Worm (Caenorhabditis elegans) whole organism, L1 larva: ENCODE results near the gene natc-2.
A peak's percentile ranks its signal among the peaks of the same experiment; 100 is the strongest.

Experiments
- C04F5.9 ChIP-seq: sonication (generic microtip); optimal IDR thresholded peaks from 2 replicates; lab custom pipeline; 2016; ENCODE audit warnings: missing genetic modification characterization, missing compliant biosample characterization
- C34B4.2 ChIP-seq: sonication (generic microtip); optimal IDR thresholded peaks from 2 replicates; lab custom pipeline; 2017; ENCODE audit warnings: mild to moderate bottlenecking, missing genetic modification characterization, missing compliant biosample characterization
- F16B12.6 ChIP-seq: fragments of 150-350 bp; optimal IDR thresholded peaks from 2 replicates; lab custom pipeline; 2014; ENCODE audit warnings: missing biosample characterization, missing genetic modification characterization
- Y116A8C.19 ChIP-seq: sonication (generic microtip); optimal IDR thresholded peaks from 2 replicates; lab custom pipeline; 2016; ENCODE audit warnings: missing compliant biosample characterization, missing genetic modification characterization, borderline replicate concordance
- aha-1 ChIP-seq: fragments of 150-350 bp; optimal IDR thresholded peaks from 2 replicates; lab custom pipeline; 2014; ENCODE audit warnings: missing biosample characterization, missing genetic modification characterization
- alr-1 ChIP-seq: fragments of 200-800 bp; sonication (Bioruptor generic); optimal IDR thresholded peaks from 2 replicates; lab custom pipeline; 2018; ENCODE audit warnings: borderline replicate concordance, mild to moderate bottlenecking, missing genetic modification characterization, missing compliant biosample characterization
- aly-2 ChIP-seq: fragments of 150-350 bp; optimal IDR thresholded peaks from 2 replicates; lab custom pipeline; 2014; ENCODE audit warnings: missing biosample characterization, missing genetic modification characterization
- ama-1 ChIP-seq: fragments of 150-350 bp; optimal IDR thresholded peaks from 2 replicates; lab custom pipeline; 2014
- blmp-1 ChIP-seq: fragments of 150-350 bp; optimal IDR thresholded peaks from 2 replicates; lab custom pipeline; 2014; ENCODE audit warnings: missing biosample characterization, missing genetic modification characterization
- ceh-8 ChIP-seq: fragments of 200-800 bp; sonication (Bioruptor generic); optimal IDR thresholded peaks from 2 replicates; lab custom pipeline; 2018; ENCODE audit warnings: mild to moderate bottlenecking, missing genetic modification characterization, moderate library complexity, missing compliant biosample characterization
- ceh-82 ChIP-seq, 3 experiments: fragments of 150-350 bp in 1 of 3; sonication (generic microtip) in 2 of 3; optimal IDR thresholded peaks; 2 replicates each; lab custom pipeline; 2014 to 2017; ENCODE audit warnings: missing biosample characterization in 3 of 3, missing genetic modification characterization in 3 of 3
- ceh-90 ChIP-seq: sonication (generic microtip); optimal IDR thresholded peaks from 2 replicates; lab custom pipeline; 2016; ENCODE audit warnings: missing genetic modification characterization, missing compliant biosample characterization
- ces-1 ChIP-seq: fragments of 150-350 bp; optimal IDR thresholded peaks from 2 replicates; lab custom pipeline; 2014; ENCODE audit warnings: missing biosample characterization, missing genetic modification reagents, missing genetic modification characterization
- dsc-1 ChIP-seq: sonication (generic microtip); optimal IDR thresholded peaks from 2 replicates; lab custom pipeline; 2016; ENCODE audit warnings: mild to moderate bottlenecking, missing genetic modification characterization, missing compliant biosample characterization
- efl-3 ChIP-seq: fragments of 200-800 bp; sonication (Bioruptor generic); optimal IDR thresholded peaks from 2 replicates; lab custom pipeline; 2018; ENCODE audit warnings: mild to moderate bottlenecking, missing genetic modification characterization, missing compliant biosample characterization
- egl-13 ChIP-seq: sonication (generic microtip); optimal IDR thresholded peaks from 2 replicates; lab custom pipeline; 2016; ENCODE audit warnings: missing genotype, missing genetic modification reagents, missing genetic modification characterization, missing compliant biosample characterization
- egl-27 ChIP-seq, 2 experiments: fragments of 150-350 bp in 1 of 2; sonication (generic microtip); optimal IDR thresholded peaks; 3 replicates each; lab custom pipeline; 2017 to 2018; ENCODE audit warnings: missing biosample characterization in 2 of 2, missing genetic modification characterization in 2 of 2, missing genetic modification reagents in 2 of 2
- elt-3 ChIP-seq, 6 experiments: fragments of 150-350 bp in 1 of 6; sonication (generic microtip); optimal IDR thresholded peaks; 2 replicates each; lab custom pipeline; 2017 to 2018; ENCODE audit warnings: missing biosample characterization in 6 of 6, missing genetic modification characterization in 6 of 6, inconsistent platforms in 1 of 6
- fkh-10 ChIP-seq: sonication (generic microtip); optimal IDR thresholded peaks from 2 replicates; lab custom pipeline; 2017; ENCODE audit warnings: missing biosample characterization, missing genetic modification reagents, missing genetic modification characterization
- fkh-8 ChIP-seq: sonication (generic microtip); optimal IDR thresholded peaks from 2 replicates; lab custom pipeline; 2016; ENCODE audit warnings: mild to moderate bottlenecking, missing genetic modification characterization, missing compliant biosample characterization
- grh-1 ChIP-seq: fragments of 200-800 bp; sonication (Bioruptor generic); IDR thresholded peaks from 2 replicates; pipeline ENCODE4 v1.3.6; 2022; ENCODE audit warnings: missing genetic modification reagents, missing genetic modification characterization, missing compliant biosample characterization
- hlh-17 ChIP-seq: fragments of 200-800 bp; sonication (Bioruptor generic); optimal IDR thresholded peaks from 2 replicates; lab custom pipeline; 2018; ENCODE audit warnings: missing genetic modification characterization, mild to moderate bottlenecking, missing compliant biosample characterization, moderate library complexity, borderline replicate concordance
- hlh-4 ChIP-seq: sonication (generic microtip); optimal IDR thresholded peaks from 2 replicates; lab custom pipeline; 2016; ENCODE audit warnings: mild to moderate bottlenecking, missing genetic modification characterization, missing compliant biosample characterization
- irx-1 ChIP-seq: sonication (generic microtip); optimal IDR thresholded peaks from 2 replicates; lab custom pipeline; 2016; ENCODE audit warnings: missing genetic modification characterization, missing compliant biosample characterization
- jun-1 ChIP-seq: fragments of 150-350 bp; optimal IDR thresholded peaks from 2 replicates; lab custom pipeline; 2014; ENCODE audit warnings: missing biosample characterization, missing genetic modification reagents, missing genetic modification characterization
- lin-13 ChIP-seq: fragments of 150-350 bp; optimal IDR thresholded peaks from 2 replicates; lab custom pipeline; 2014; ENCODE audit warnings: missing biosample characterization, missing genetic modification reagents, missing genetic modification characterization
- lin-15B ChIP-seq: fragments of 150-350 bp; sonication (generic microtip); optimal IDR thresholded peaks from 3 replicates; lab custom pipeline; 2014; ENCODE audit warnings: missing biosample characterization, missing genetic modification characterization
- lin-35 ChIP-seq, 2 experiments: fragments of 150-350 bp; optimal IDR thresholded peaks; 2 replicates each; lab custom pipeline; 2014; ENCODE audit warnings: missing biosample characterization in 2 of 2, missing genetic modification characterization in 2 of 2, missing genetic modification reagents in 2 of 2
- lin-39 ChIP-seq: fragments of 150-350 bp; optimal IDR thresholded peaks from 2 replicates; lab custom pipeline; 2014; ENCODE audit warnings: missing biosample characterization, missing genetic modification reagents, missing genetic modification characterization
- lir-3 ChIP-seq: sonication (generic microtip); optimal IDR thresholded peaks from 2 replicates; lab custom pipeline; 2016; ENCODE audit warnings: mild to moderate bottlenecking, missing genetic modification characterization, moderate library complexity, missing compliant biosample characterization; ENCODE audit not compliant: poor library complexity
- lsy-2 ChIP-seq, 2 experiments: fragments of 150-350 bp; optimal IDR thresholded peaks; 2 replicates each; lab custom pipeline; 2014; ENCODE audit warnings: missing biosample characterization in 2 of 2, missing genetic modification characterization in 2 of 2
- mdl-1 ChIP-seq, 2 experiments: fragments of 150-350 bp; optimal IDR thresholded peaks; 2 replicates each; lab custom pipeline; 2014 to 2017; ENCODE audit warnings: missing biosample characterization in 2 of 2, missing genetic modification characterization in 2 of 2, inconsistent platforms in 1 of 2
- mef-2 ChIP-seq: fragments of 150-350 bp; optimal IDR thresholded peaks from 2 replicates; lab custom pipeline; 2014; ENCODE audit warnings: missing biosample characterization, missing genetic modification characterization
- nhr-11 ChIP-seq: fragments of 150-350 bp; optimal IDR thresholded peaks from 2 replicates; lab custom pipeline; 2014; ENCODE audit warnings: missing biosample characterization, missing genetic modification characterization
- nhr-12 ChIP-seq: sonication (generic microtip); optimal IDR thresholded peaks from 2 replicates; lab custom pipeline; 2017; ENCODE audit warnings: missing biosample characterization, missing genetic modification characterization
- nhr-19 ChIP-seq: fragments of 200-800 bp; sonication (Bioruptor generic); conservative IDR thresholded peaks from 2 replicates; pipeline ENCODE4 v1.3.6; 2022; ENCODE audit warnings: missing genetic modification characterization, missing compliant biosample characterization
- nhr-28 ChIP-seq: fragments of 150-350 bp; optimal IDR thresholded peaks from 2 replicates; lab custom pipeline; 2014; ENCODE audit warnings: missing biosample characterization, missing genetic modification characterization
- nhr-47 ChIP-seq: sonication (generic microtip); optimal IDR thresholded peaks from 2 replicates; lab custom pipeline; 2016; ENCODE audit warnings: mild to moderate bottlenecking, missing genetic modification characterization, moderate library complexity, missing compliant biosample characterization
- nhr-77 ChIP-seq: fragments of 150-350 bp; optimal IDR thresholded peaks from 2 replicates; lab custom pipeline; 2014; ENCODE audit warnings: missing biosample characterization, missing genetic modification characterization
- nhr-84 ChIP-seq: sonication (generic microtip); optimal IDR thresholded peaks from 2 replicates; lab custom pipeline; 2017; ENCODE audit warnings: missing biosample characterization, missing genetic modification characterization
- nhr-85 ChIP-seq: sonication (generic microtip); peaks from one replicate; lab custom pipeline; 2016; ENCODE audit warnings: missing genetic modification characterization, inconsistent platforms, missing compliant biosample characterization
- nhr-90 ChIP-seq: sonication (generic microtip); optimal IDR thresholded peaks from 2 replicates; lab custom pipeline; 2016; ENCODE audit warnings: mild to moderate bottlenecking, missing genetic modification characterization, missing compliant biosample characterization; ENCODE audit not compliant: poor library complexity
- pax-3 ChIP-seq: fragments of 200-800 bp; sonication (Bioruptor generic); optimal IDR thresholded peaks from 2 replicates; lab custom pipeline; 2018; ENCODE audit warnings: mild to moderate bottlenecking, missing genetic modification characterization, moderate library complexity, missing compliant biosample characterization
- pqm-1 ChIP-seq: sonication (generic microtip); optimal IDR thresholded peaks from 3 replicates; lab custom pipeline; 2017; ENCODE audit warnings: missing biosample characterization, missing genetic modification characterization
- snpc-4 ChIP-seq: fragments of 150-350 bp; optimal IDR thresholded peaks from 2 replicates; lab custom pipeline; 2014; ENCODE audit warnings: missing biosample characterization, missing genetic modification characterization
- snu-23 ChIP-seq: sonication (generic microtip); optimal IDR thresholded peaks from 2 replicates; lab custom pipeline; 2016; ENCODE audit warnings: missing genetic modification characterization, missing compliant biosample characterization
- sup-37 ChIP-seq: fragments of 200-800 bp; sonication (Bioruptor generic); optimal IDR thresholded peaks from 2 replicates; lab custom pipeline; 2018; ENCODE audit warnings: mild to moderate bottlenecking, missing genetic modification characterization, missing compliant biosample characterization
- tlp-1 ChIP-seq: fragments of 150-350 bp; optimal IDR thresholded peaks from 2 replicates; lab custom pipeline; 2014; ENCODE audit warnings: missing biosample characterization, missing genetic modification characterization
- unc-130 ChIP-seq: fragments of 150-350 bp; optimal IDR thresholded peaks from 2 replicates; lab custom pipeline; 2017; ENCODE audit warnings: missing biosample characterization, missing genetic modification characterization, inconsistent platforms
- unc-30 ChIP-seq: sonication (generic microtip); optimal IDR thresholded peaks from 2 replicates; lab custom pipeline; 2017; ENCODE audit warnings: missing biosample characterization, missing genetic modification characterization
- unc-62 ChIP-seq: fragments of 150-350 bp; optimal IDR thresholded peaks from 2 replicates; lab custom pipeline; 2014; ENCODE audit warnings: missing biosample characterization, missing genetic modification reagents, missing genetic modification characterization
- unc-86 ChIP-seq: sonication (generic microtip); optimal IDR thresholded peaks from 2 replicates; lab custom pipeline; 2016; ENCODE audit warnings: missing genetic modification characterization, missing compliant biosample characterization
- xbp-1 ChIP-seq: sonication (generic microtip); optimal IDR thresholded peaks from 2 replicates; lab custom pipeline; 2016; ENCODE audit warnings: missing genetic modification characterization, missing compliant biosample characterization
- zag-1 ChIP-seq: fragments of 150-350 bp; optimal IDR thresholded peaks from 2 replicates; lab custom pipeline; 2014; ENCODE audit warnings: missing biosample characterization, missing genetic modification characterization

The natc-2 gene

ce11 chrV:5272619-5273074 is 1.2 kb upstream of the natc-2 start:
- peak; percentile 84 for TF ChIP-seq grh-1
- no peak for TF ChIP-seq pqm-1 (tag; lab: Kevin White, UChicago)
- peak; percentile 1 to 4 for TF ChIP-seq lsy-2 (tag; optimal IDR thresholded peaks at IDR 0.05; lab: Kevin White, UChicago)
- TF ChIP-seq egl-27 (tag; optimal IDR thresholded peaks at IDR 0.05; lab: Kevin White, UChicago), result no peak
- no peak for TF ChIP-seq tlp-1
- TF ChIP-seq ceh-90 (tag; lab: Kevin White, UChicago), result no peak
- TF ChIP-seq nhr-85 (tag; lab: Kevin White, UChicago), result peak; percentile 95
- TF ChIP-seq sup-37 (GFP tag; lab: Kevin White, UChicago), result no peak
- no peak for TF ChIP-seq aha-1 (tag; lab: Kevin White, UChicago)
- no peak for TF ChIP-seq ceh-8 (GFP tag; lab: Kevin White, UChicago)
- no peak for TF ChIP-seq aly-2 (tag; lab: Kevin White, UChicago)
- no peak for TF ChIP-seq ces-1 (GFP tag; lab: Kevin White, UChicago)
- TF ChIP-seq unc-130 (tag; lab: Kevin White, UChicago), result peak; percentile 72
- TF ChIP-seq lin-15B, result no peak
- peak; percentile 85 for TF ChIP-seq nhr-19 (GFP tag; lab: Robert Waterston, UW)
- no peak for TF ChIP-seq irx-1 (tag; lab: Kevin White, UChicago)
- TF ChIP-seq Y116A8C.19, result no peak
- TF ChIP-seq lir-3, result peak; percentile 9
- TF ChIP-seq alr-1 (tag; lab: Kevin White, UChicago), result no peak
- peak; percentile 36 for TF ChIP-seq xbp-1 (tag; lab: Kevin White, UChicago)
- TF ChIP-seq C34B4.2 (tag; lab: Kevin White, UChicago), result no peak
- peak; percentile 17 for TF ChIP-seq nhr-11 (tag; lab: Kevin White, UChicago)
- peak in 5 of 6 experiments; percentile 42 to 71 (median 64) for TF ChIP-seq elt-3 (tag; optimal IDR thresholded peaks at IDR 0.05; lab: Kevin White, UChicago)
- TF ChIP-seq hlh-4 (tag; lab: Kevin White, UChicago), result no peak
- TF ChIP-seq nhr-12 (tag; lab: Kevin White, UChicago), result no peak
- TF ChIP-seq unc-62, result no peak
- peak; percentile 50 for TF ChIP-seq nhr-47 (tag; lab: Kevin White, UChicago)
- peak; percentile 12 for TF ChIP-seq fkh-10 (GFP tag; lab: Kevin White, UChicago)
- TF ChIP-seq nhr-28 (tag; lab: Kevin White, UChicago), result no peak
- TF ChIP-seq unc-86, result no peak
- TF ChIP-seq hlh-17 (GFP tag; lab: Kevin White, UChicago), result no peak
- peak; percentile 74 for TF ChIP-seq snu-23 (GFP tag; lab: Kevin White, UChicago)
- TF ChIP-seq C04F5.9 (tag; lab: Kevin White, UChicago), result no peak
- peak in 1 of 3 experiments; percentile 20 for TF ChIP-seq ceh-82 (tag; optimal IDR thresholded peaks at IDR 0.05; lab: Kevin White, UChicago)
- TF ChIP-seq nhr-84, result no peak
- no peak for TF ChIP-seq egl-13
- TF ChIP-seq lin-35 (GFP tag; optimal IDR thresholded peaks at IDR 0.05; lab: Kevin White, UChicago), result peak in 1 of 2 experiments; percentile 40
- no peak for TF ChIP-seq lin-13 (GFP tag; lab: Kevin White, UChicago)
- no peak for TF ChIP-seq pax-3
- no peak for TF ChIP-seq lin-39 (tag; lab: Kevin White, UChicago)
- TF ChIP-seq F16B12.6 (tag; lab: Kevin White, UChicago), result no peak
- TF ChIP-seq zag-1 (tag; lab: Kevin White, UChicago), result no peak
- no peak for TF ChIP-seq jun-1 (tag; lab: Kevin White, UChicago)
- peak; percentile 9 for TF ChIP-seq blmp-1 (tag; lab: Kevin White, UChicago)
- peak; percentile 45 for TF ChIP-seq nhr-90
- TF ChIP-seq mef-2 (tag; lab: Kevin White, UChicago), result no peak
- no peak for TF ChIP-seq fkh-8 (tag; lab: Kevin White, UChicago)
- no peak for TF ChIP-seq snpc-4 (tag; lab: Kevin White, UChicago)
- TF ChIP-seq efl-3 (GFP tag; lab: Kevin White, UChicago), result no peak
- TF ChIP-seq mdl-1 (tag; optimal IDR thresholded peaks at IDR 0.05; lab: Kevin White, UChicago), result peak in 1 of 2 experiments; percentile 44
- no peak for TF ChIP-seq unc-30 (tag; lab: Kevin White, UChicago)
- TF ChIP-seq nhr-77 (tag; lab: Kevin White, UChicago), result no peak
- TF ChIP-seq dsc-1 (tag; lab: Kevin White, UChicago), result peak; percentile 8
- TF ChIP-seq ama-1, result no peak
